Worm (Caenorhabditis elegans) whole organism, L3 larva: ENCODE results near the gene D1022.5.
"Not testable (repeated sequence)": the region's sequence is repeated elsewhere in the genome, so short reads cannot be mapped to it uniquely, and the experiment has no call there.

ENCODE experiments used
- R02D3.7 ChIP-seq: fragments of 150-350 bp; optimal IDR thresholded peaks from 2 replicates; lab custom pipeline; 2014; ENCODE audit warnings: missing biosample characterization, missing genetic modification characterization
- aly-2 ChIP-seq: fragments of 150-350 bp; optimal IDR thresholded peaks from 2 replicates; lab custom pipeline; 2014; ENCODE audit warnings: missing biosample characterization, missing genetic modification characterization
- ama-1 ChIP-seq: fragments of 150-350 bp; optimal IDR thresholded peaks from 2 replicates; lab custom pipeline; 2018
- ceh-16 ChIP-seq: sonication (generic microtip); optimal IDR thresholded peaks from 2 replicates; lab custom pipeline; 2017; ENCODE audit warnings: missing biosample characterization, missing genetic modification characterization
- ceh-28 ChIP-seq: fragments of 150-350 bp; optimal IDR thresholded peaks from 2 replicates; lab custom pipeline; 2014; ENCODE audit warnings: missing biosample characterization, missing genetic modification reagents, missing genetic modification characterization
- ceh-82 ChIP-seq: fragments of 150-350 bp; optimal IDR thresholded peaks from 2 replicates; lab custom pipeline; 2014; ENCODE audit warnings: missing biosample characterization, missing genetic modification characterization
- ceh-9 ChIP-seq: sonication (generic microtip); optimal IDR thresholded peaks from 2 replicates; lab custom pipeline; 2018; ENCODE audit warnings: missing biosample characterization, missing genetic modification characterization
- daf-12 ChIP-seq: fragments of 150-350 bp; optimal IDR thresholded peaks from 2 replicates; lab custom pipeline; 2014; ENCODE audit warnings: missing biosample characterization, missing genetic modification reagents, missing genetic modification characterization
- egl-27 ChIP-seq: sonication (generic microtip); optimal IDR thresholded peaks from 4 replicates; lab custom pipeline; 2017; ENCODE audit warnings: missing biosample characterization, missing genetic modification reagents, missing genetic modification characterization
- egl-5 ChIP-seq: fragments of 150-350 bp; optimal IDR thresholded peaks from 2 replicates; lab custom pipeline; 2017; ENCODE audit warnings: missing biosample characterization, missing genetic modification reagents, missing genetic modification characterization, inconsistent platforms
- elt-2 ChIP-seq: sonication (generic microtip); optimal IDR thresholded peaks from 2 replicates; lab custom pipeline; 2016; ENCODE audit warnings: missing genetic modification reagents, mild to moderate bottlenecking, missing genetic modification characterization, missing compliant biosample characterization
- eor-1 ChIP-seq, 2 experiments: fragments of 150-350 bp; optimal IDR thresholded peaks; 2 replicates each; lab custom pipeline; 2014 to 2018; ENCODE audit warnings: missing biosample characterization in 2 of 2, missing genetic modification characterization in 2 of 2
- fkh-2 ChIP-seq: fragments of 150-350 bp; optimal IDR thresholded peaks from 2 replicates; lab custom pipeline; 2014; ENCODE audit warnings: missing biosample characterization, missing genetic modification reagents, missing genetic modification characterization
- fos-1 ChIP-seq: fragments of 150-350 bp; optimal IDR thresholded peaks from 2 replicates; lab custom pipeline; 2014; ENCODE audit warnings: missing biosample characterization, missing genetic modification characterization
- hmg-11 ChIP-seq: sonication (generic microtip); optimal IDR thresholded peaks from 2 replicates; lab custom pipeline; 2016; ENCODE audit warnings: missing genetic modification characterization, missing compliant biosample characterization
- jun-1 ChIP-seq: fragments of 150-350 bp; optimal IDR thresholded peaks from 2 replicates; lab custom pipeline; 2014; ENCODE audit warnings: missing biosample characterization, missing genetic modification reagents, missing genetic modification characterization
- lin-15B ChIP-seq: fragments of 150-350 bp; optimal IDR thresholded peaks from 2 replicates; lab custom pipeline; 2014; ENCODE audit warnings: missing biosample characterization, missing genetic modification characterization
- lin-39 ChIP-seq: fragments of 150-350 bp; optimal IDR thresholded peaks from 2 replicates; lab custom pipeline; 2018; ENCODE audit warnings: missing biosample characterization, missing genetic modification reagents, missing genetic modification characterization
- lsy-12 ChIP-seq: sonication (generic microtip); optimal IDR thresholded peaks from 2 replicates; lab custom pipeline; 2016; ENCODE audit warnings: mild to moderate bottlenecking, missing genetic modification characterization, missing compliant biosample characterization
- mdl-1 ChIP-seq: fragments of 150-350 bp; optimal IDR thresholded peaks from 2 replicates; lab custom pipeline; 2014; ENCODE audit warnings: missing biosample characterization, missing genetic modification characterization
- mml-1 ChIP-seq: fragments of 150-350 bp; sonication (generic microtip); optimal IDR thresholded peaks from 3 replicates; lab custom pipeline; 2014; ENCODE audit warnings: missing biosample characterization, missing genetic modification characterization
- nhr-11 ChIP-seq: fragments of 150-350 bp; optimal IDR thresholded peaks from 2 replicates; lab custom pipeline; 2014; ENCODE audit warnings: missing biosample characterization, missing genetic modification characterization
- nhr-23 ChIP-seq: fragments of 150-350 bp; optimal IDR thresholded peaks from 2 replicates; lab custom pipeline; 2014; ENCODE audit warnings: missing biosample characterization, missing genetic modification reagents, missing genetic modification characterization
- nhr-28 ChIP-seq: fragments of 150-350 bp; optimal IDR thresholded peaks from 2 replicates; lab custom pipeline; 2014; ENCODE audit warnings: missing biosample characterization, missing genetic modification characterization
- nhr-76 ChIP-seq: fragments of 150-350 bp; sonication (generic microtip); optimal IDR thresholded peaks from 5 replicates; lab custom pipeline; 2014; ENCODE audit warnings: missing biosample characterization, missing genetic modification characterization
- nhr-77 ChIP-seq: fragments of 150-350 bp; optimal IDR thresholded peaks from 2 replicates; lab custom pipeline; 2014; ENCODE audit warnings: missing biosample characterization, missing genetic modification characterization
- pha-4 ChIP-seq: fragments of 150-350 bp; optimal IDR thresholded peaks from 2 replicates; lab custom pipeline; 2014; ENCODE audit warnings: missing biosample characterization, missing genetic modification reagents, missing genetic modification characterization
- pqm-1 ChIP-seq: fragments of 150-350 bp; optimal IDR thresholded peaks from 2 replicates; lab custom pipeline; 2017; ENCODE audit warnings: missing biosample characterization, missing genetic modification characterization, inconsistent platforms
- sea-2 ChIP-seq: fragments of 150-350 bp; sonication (generic microtip); optimal IDR thresholded peaks from 4 replicates; lab custom pipeline; 2014; ENCODE audit warnings: missing biosample characterization, missing genetic modification reagents, missing genetic modification characterization
- skn-1 ChIP-seq: fragments of 150-350 bp; optimal IDR thresholded peaks from 2 replicates; lab custom pipeline; 2014; ENCODE audit warnings: missing biosample characterization, missing genetic modification characterization
- snpc-4 ChIP-seq: fragments of 150-350 bp; optimal IDR thresholded peaks from 2 replicates; lab custom pipeline; 2014; ENCODE audit warnings: missing biosample characterization, missing genetic modification characterization
- tbx-2 ChIP-seq: sonication (generic microtip); optimal IDR thresholded peaks from 2 replicates; lab custom pipeline; 2016; ENCODE audit warnings: mild to moderate bottlenecking, missing genetic modification characterization, missing compliant biosample characterization
- unc-39 ChIP-seq: sonication (generic microtip); optimal IDR thresholded peaks from 4 replicates; lab custom pipeline; 2017; ENCODE audit warnings: missing biosample characterization, missing genetic modification characterization
- unc-62 ChIP-seq: fragments of 150-350 bp; sonication (generic microtip); optimal IDR thresholded peaks from 4 replicates; lab custom pipeline; 2014; ENCODE audit warnings: missing biosample characterization, missing genetic modification reagents, missing genetic modification characterization
- zag-1 ChIP-seq: fragments of 150-350 bp; optimal IDR thresholded peaks from 2 replicates; lab custom pipeline; 2014; ENCODE audit warnings: missing biosample characterization, missing genetic modification characterization
- ztf-4 ChIP-seq: fragments of 150-350 bp; optimal IDR thresholded peaks from 2 replicates; lab custom pipeline; 2014; ENCODE audit warnings: missing biosample characterization, missing genetic modification characterization

D1022.5 gene

ce11 chrII:7434958-7435357, 23.6 kb downstream of the D1022.5 start, which contains the start of gene K02A2.1:
Gene K02A2.1, plus strand, starts transcription at chrII:7435258.
- not testable (repeated sequence) for TF ChIP-seq lin-15B (tag; lab: Kevin White, UChicago); eor-1 (tag; optimal IDR thresholded peaks at IDR 0.05; lab: Kevin White, UChicago); nhr-23 (tag; lab: Kevin White, UChicago)

- TF ChIP-seq ama-1 (lab: Kevin White, UChicago) (no peak), tbx-2 (tag; lab: Kevin White, UChicago) (no peak), pha-4 (no peak), nhr-28 (tag; lab: Kevin White, UChicago) (no peak), mml-1 (tag; lab: Kevin White, UChicago) (no peak), mdl-1 (tag; lab: Kevin White, UChicago) (no peak), ceh-82 (tag; lab: Kevin White, UChicago) (no peak), daf-12 (no peak), fkh-2 (tag; lab: Kevin White, UChicago) (no peak), snpc-4 (tag; lab: Kevin White, UChicago) (no peak), egl-27 (no peak), sea-2 (GFP tag; lab: Kevin White, UChicago) (no peak), lsy-12 (tag; lab: Kevin White, UChicago) (no peak)
Measured at ce11 chrII:7434182-7434581, 24.4 kb downstream of the D1022.5 start, which contains the start of gene kcc-3. Gene kcc-3, minus strand, starts transcription at chrII:7434282.

- TF ChIP-seq unc-62 (GFP tag; lab: Kevin White, UChicago), result no peak
- TF ChIP-seq unc-39 (tag; lab: Kevin White, UChicago), result no peak
- no peak for TF ChIP-seq lin-15B (tag; lab: Kevin White, UChicago)
- no peak for TF ChIP-seq nhr-11 (tag; lab: Kevin White, UChicago)
- TF ChIP-seq ceh-28, result no peak
- no peak for TF ChIP-seq aly-2 (tag; lab: Kevin White, UChicago)
- no peak for TF ChIP-seq hmg-11
- TF ChIP-seq mml-1 (tag; lab: Kevin White, UChicago), result no peak
- TF ChIP-seq ama-1 (lab: Kevin White, UChicago), result no peak
- TF ChIP-seq lin-39 (tag; lab: Kevin White, UChicago), result no peak
- TF ChIP-seq eor-1 (tag; optimal IDR thresholded peaks at IDR 0.05; lab: Kevin White, UChicago), result no peak
- TF ChIP-seq skn-1, result no peak
- TF ChIP-seq mdl-1 (tag; lab: Kevin White, UChicago), result no peak
- TF ChIP-seq zag-1, result no peak
- TF ChIP-seq nhr-77, result no peak
- TF ChIP-seq daf-12, result no peak
- TF ChIP-seq tbx-2 (tag; lab: Kevin White, UChicago), result no peak
- no peak for TF ChIP-seq ztf-4 (tag; lab: Kevin White, UChicago)
Measured at ce11 chrII:7432327-7432726, 26.3 kb downstream of the D1022.5 start, which contains the start of gene srd-54. Gene srd-54, plus strand, starts transcription at chrII:7432627.

- TF ChIP-seq nhr-11 (tag; lab: Kevin White, UChicago), result peak; percentile 18
- TF ChIP-seq jun-1, result peak; percentile 31
- no peak for TF ChIP-seq ama-1 (lab: Kevin White, UChicago)
- no peak for TF ChIP-seq fos-1 (tag; lab: Kevin White, UChicago)
- TF ChIP-seq elt-2 (tag; lab: Kevin White, UChicago), result peak; percentile 81
- TF ChIP-seq pqm-1 (tag; lab: Kevin White, UChicago), result peak; percentile 16
Measured at ce11 chrII:7420796-7421386, 37.7 kb downstream of the D1022.5 start.

ce11 chrII:7420157-7420556, 38.4 kb downstream of the D1022.5 start:
- TF ChIP-seq egl-5 (tag; lab: Kevin White, UChicago), result no peak
- TF ChIP-seq daf-12, result no peak
- peak; percentile 73 for TF ChIP-seq elt-2 (tag; lab: Kevin White, UChicago)
- TF ChIP-seq egl-27, result no peak

ce11 chrII:7419563-7419962, 39.0 kb downstream of the D1022.5 start:
- TF ChIP-seq lin-39 (tag; lab: Kevin White, UChicago) (peak; percentile 27), nhr-76 (tag; lab: Kevin White, UChicago) (no peak), lin-15B (tag; lab: Kevin White, UChicago) (no peak), skn-1 (no peak), ceh-16 (tag; lab: Kevin White, UChicago) (no peak), R02D3.7 (tag; lab: Kevin White, UChicago) (no peak), mdl-1 (tag; lab: Kevin White, UChicago) (no peak), ceh-9 (no peak)
